Fruit fly (Drosophila melanogaster) whole organism, wandering third instar larva: ENCODE data around the gene Trm7-32.

Experiments used
- CG32264 ChIP-seq: fragments of 200-800 bp; sonication (Bioruptor generic); optimal IDR thresholded peaks from 2 replicates; lab custom pipeline; 2016; ENCODE audit warnings: missing biosample characterization, missing genetic modification characterization
- CG9705 ChIP-seq: fragments of 200-800 bp; sonication (Bioruptor generic); optimal IDR thresholded peaks from 2 replicates; lab custom pipeline; 2018; ENCODE audit warnings: missing biosample characterization, mild to moderate bottlenecking, missing genetic modification characterization
- CrebA ChIP-seq: fragments of 200-800 bp; sonication (Bioruptor generic); optimal IDR thresholded peaks from 2 replicates; lab custom pipeline; 2016; ENCODE audit warnings: missing biosample characterization, mild to moderate bottlenecking, missing genetic modification characterization, borderline replicate concordance
- Dfd ChIP-seq: fragments of >200 bp; optimal IDR thresholded peaks from 2 replicates; lab custom pipeline; 2017; ENCODE audit warnings: missing biosample characterization, missing genetic modification characterization
- Dif ChIP-seq: fragments of 200-275, 200-300 bp; sonication (Bioruptor generic); optimal IDR thresholded peaks from 2 replicates; lab custom pipeline; 2018; ENCODE audit warnings: missing biosample characterization, missing genetic modification characterization; ENCODE audit not compliant: partially characterized antibody
- GATAd ChIP-seq: sonication (Bioruptor generic); optimal IDR thresholded peaks from 2 replicates; lab custom pipeline; 2016; ENCODE audit warnings: missing biosample characterization, missing genetic modification characterization
- HLH106 ChIP-seq: fragments of 200-800 bp; optimal IDR thresholded peaks from 3 replicates; lab custom pipeline; 2019; ENCODE audit warnings: missing biosample characterization, mild to moderate bottlenecking, missing genetic modification characterization, moderate library complexity
- Hnf4 ChIP-seq: fragments of 200-800 bp; sonication (Bioruptor generic); optimal IDR thresholded peaks from 2 replicates; lab custom pipeline; 2016; ENCODE audit warnings: missing biosample characterization, mild to moderate bottlenecking, missing genetic modification characterization
- Hr78 ChIP-seq: fragments of >200 bp; optimal IDR thresholded peaks from 2 replicates; lab custom pipeline; 2017; ENCODE audit warnings: missing biosample characterization, missing genetic modification characterization
- Hr83 ChIP-seq: fragments of 200-300 bp; sonication (Bioruptor generic); optimal IDR thresholded peaks from 2 replicates; lab custom pipeline; 2016; ENCODE audit warnings: missing biosample characterization, mild to moderate bottlenecking, missing genetic modification characterization, moderate library complexity; ENCODE audit not compliant: poor library complexity, severe bottlenecking
- Jra ChIP-seq: sonication (Bioruptor generic); optimal IDR thresholded peaks from 2 replicates; lab custom pipeline; 2016; ENCODE audit warnings: missing biosample characterization, missing genetic modification characterization
- Mio ChIP-seq: sonication (Bioruptor generic); optimal IDR thresholded peaks from 2 replicates; lab custom pipeline; 2016; ENCODE audit warnings: missing biosample characterization, missing genetic modification characterization
- Myc ChIP-seq: fragments of >200 bp; optimal IDR thresholded peaks from 2 replicates; lab custom pipeline; 2017
- N ChIP-seq: fragments of >200 bp; optimal IDR thresholded peaks from 2 replicates; lab custom pipeline; 2018; ENCODE audit warnings: missing biosample characterization, missing external identifiers, missing genetic modification characterization
- OdsH ChIP-seq: fragments of 200-800 bp; sonication (Bioruptor generic); optimal IDR thresholded peaks from 2 replicates; lab custom pipeline; 2016; ENCODE audit warnings: missing biosample characterization, mild to moderate bottlenecking, missing genetic modification characterization
- Rel ChIP-seq, 2 experiments: fragments of 200-800 bp; sonication (Bioruptor generic) in 1 of 2; optimal IDR thresholded peaks; 2 replicates in 1 of 2; 3 replicates in 1 of 2; lab custom pipeline; 2016 to 2019; ENCODE audit warnings: mild to moderate bottlenecking in 2 of 2, missing biosample characterization in 2 of 2, missing genetic modification characterization in 2 of 2, moderate library complexity in 1 of 2
- Sp1 ChIP-seq: fragments of 200-800 bp; sonication (Bioruptor generic); optimal IDR thresholded peaks from 3 replicates; lab custom pipeline; 2019; ENCODE audit warnings: missing biosample characterization, mild to moderate bottlenecking, missing genetic modification characterization, moderate library complexity
- Vsx2 ChIP-seq: fragments of 200-300, 225-300 bp; sonication (Bioruptor generic); optimal IDR thresholded peaks from 2 replicates; lab custom pipeline; 2018; ENCODE audit warnings: missing biosample characterization, missing genetic modification characterization; ENCODE audit not compliant: partially characterized antibody
- br ChIP-seq: fragments of 200-800 bp; sonication (Bioruptor generic); optimal IDR thresholded peaks from 2 replicates; lab custom pipeline; 2016; ENCODE audit warnings: missing biosample characterization, missing genetic modification characterization
- brk ChIP-seq: fragments of 200-800 bp; sonication (Bioruptor generic); optimal IDR thresholded peaks from 2 replicates; lab custom pipeline; 2016; ENCODE audit warnings: missing biosample characterization, mild to moderate bottlenecking, missing genetic modification characterization
- dl ChIP-seq, 2 experiments: fragments of 175-275, 200-275 bp in 1 of 2; fragments of 200-275 bp in 1 of 2; sonication (Bioruptor generic); optimal IDR thresholded peaks; lab custom pipeline; 2018; ENCODE audit warnings: mild to moderate bottlenecking in 2 of 2, missing biosample characterization in 2 of 2, missing genetic modification characterization in 2 of 2, moderate library complexity in 2 of 2; ENCODE audit not compliant: partially characterized antibody in 2 of 2, insufficient read depth in 1 of 2
- dmrt93B ChIP-seq: fragments of 200-800 bp; sonication (Bioruptor generic); optimal IDR thresholded peaks from 2 replicates; lab custom pipeline; 2018; ENCODE audit warnings: missing biosample characterization, mild to moderate bottlenecking, missing genetic modification characterization
- dsf ChIP-seq: sonication (Bioruptor generic); optimal IDR thresholded peaks from 2 replicates; lab custom pipeline; 2016; ENCODE audit warnings: missing biosample characterization, missing genetic modification characterization, borderline replicate concordance
- ey ChIP-seq: fragments of 200-800 bp; sonication (Bioruptor generic); optimal IDR thresholded peaks from 2 replicates; lab custom pipeline; 2016; ENCODE audit warnings: missing biosample characterization, missing genetic modification characterization
- fru ChIP-seq: fragments of 200-800 bp; sonication (Bioruptor generic); optimal IDR thresholded peaks from 3 replicates; lab custom pipeline; 2016; ENCODE audit warnings: missing biosample characterization, mild to moderate bottlenecking, missing genetic modification characterization
- h ChIP-seq: fragments of 200-800 bp; sonication (Bioruptor generic); optimal IDR thresholded peaks from 3 replicates; lab custom pipeline; 2016; ENCODE audit warnings: missing biosample characterization, mild to moderate bottlenecking, missing genetic modification characterization
- jim ChIP-seq: fragments of 175-275, 200-325 bp; sonication (Bioruptor generic); optimal IDR thresholded peaks from 2 replicates; lab custom pipeline; 2016; ENCODE audit warnings: missing biosample characterization, mild to moderate bottlenecking, missing genetic modification characterization
- lola ChIP-seq: fragments of >200 bp; optimal IDR thresholded peaks from 2 replicates; lab custom pipeline; 2017; ENCODE audit warnings: missing biosample characterization, missing genetic modification characterization
- pan ChIP-seq: fragments of >200 bp; optimal IDR thresholded peaks from 2 replicates; lab custom pipeline; 2017
- psq ChIP-seq: fragments of 200-800 bp; sonication (Bioruptor generic); optimal IDR thresholded peaks from 3 replicates; lab custom pipeline; 2017; ENCODE audit warnings: missing biosample characterization, mild to moderate bottlenecking, missing genetic modification characterization, moderate library complexity
- rgr ChIP-seq: fragments of 200-800 bp; sonication (Bioruptor generic); optimal IDR thresholded peaks from 3 replicates; lab custom pipeline; 2016; ENCODE audit warnings: missing biosample characterization, mild to moderate bottlenecking, missing genetic modification characterization
- sage ChIP-seq: fragments of 200-800 bp; sonication (Bioruptor generic); optimal IDR thresholded peaks from 2 replicates; lab custom pipeline; 2016; ENCODE audit warnings: missing biosample characterization, mild to moderate bottlenecking, missing genetic modification characterization
- tai ChIP-seq: sonication (Bioruptor generic); optimal IDR thresholded peaks from 2 replicates; lab custom pipeline; 2016; ENCODE audit warnings: missing biosample characterization, missing genetic modification characterization
- usp ChIP-seq: fragments of >200 bp; optimal IDR thresholded peaks from 2 replicates; lab custom pipeline; 2017; ENCODE audit warnings: missing biosample characterization, missing genetic modification characterization

The Trm7-32 gene

DNA sequence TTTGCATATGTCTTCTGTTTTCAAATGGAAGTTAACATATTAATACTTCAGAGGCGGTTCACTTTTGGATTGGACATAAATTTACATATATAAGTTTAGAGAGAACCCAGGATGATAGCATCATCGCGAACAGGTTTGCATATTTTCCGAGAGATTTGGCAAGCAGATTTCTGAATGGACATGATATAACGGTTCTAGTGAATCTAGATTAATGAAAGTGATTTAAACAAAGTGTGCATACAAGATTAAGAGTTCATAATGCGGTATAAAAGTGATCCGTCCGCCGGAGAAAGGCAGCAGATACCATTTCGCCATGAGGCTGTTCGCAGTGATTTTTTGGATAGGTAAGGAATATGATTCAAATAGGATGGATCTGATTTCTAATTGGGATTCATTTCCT is 12.1 kb upstream of the Trm7-32 start, which contains the start of gene CG5225:
TSS of gene CG5225 (plus strand) at position 301 of the 400 bp plus-strand sequence.
- TF ChIP-seq sage (no peak), CG9705 (GFP tag; lab: Kevin White, UChicago) (no peak), Dfd (GFP tag; lab: Kevin White, UChicago) (no peak), pan (lab: Kevin White, UChicago) (no peak), OdsH (GFP tag; lab: Kevin White, UChicago) (no peak), Vsx2 (GFP tag; lab: Kevin White, UChicago) (no peak), Mio (GFP tag; lab: Kevin White, UChicago) (no peak), dsf (GFP tag; lab: Kevin White, UChicago) (no peak), Rel (GFP tag; optimal IDR thresholded peaks at IDR 0.05; lab: Kevin White, UChicago) (no peak), Rel (tag; optimal IDR thresholded peaks at IDR 0.05; lab: Kevin White, UChicago) (no peak), fru (no peak), CrebA (GFP tag; lab: Kevin White, UChicago) (no peak), dmrt93B (GFP tag; lab: Kevin White, UChicago) (no peak), tai (GFP tag; lab: Kevin White, UChicago) (no peak), rgr (GFP tag; lab: Kevin White, UChicago) (no peak), N (GFP tag; lab: Kevin White, UChicago) (no peak), lola (GFP tag; lab: Kevin White, UChicago) (no peak), jim (GFP tag; lab: Kevin White, UChicago) (no peak), ey (GFP tag; lab: Kevin White, UChicago) (no peak)

DNA sequence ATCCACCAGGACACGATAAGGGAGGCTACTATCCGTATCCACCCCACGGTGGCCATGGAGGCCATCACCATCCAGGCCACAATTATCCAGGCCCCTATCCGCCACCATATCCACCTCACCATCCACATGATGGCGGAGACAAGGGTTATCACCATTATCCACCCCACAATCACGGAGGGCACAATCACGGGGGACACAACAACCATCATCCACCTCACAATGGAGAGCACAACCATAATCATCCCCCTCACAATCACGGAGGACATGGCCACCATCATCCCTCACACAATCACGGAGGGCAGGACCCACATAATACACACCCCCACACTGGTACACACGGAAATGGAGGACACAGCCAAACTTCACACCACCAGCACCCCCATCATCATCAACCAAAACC is 10.7 kb upstream of the Trm7-32 start:
- no peak for TF ChIP-seq Hr83 (GFP tag; lab: Kevin White, UChicago)
- TF ChIP-seq dsf (GFP tag; lab: Kevin White, UChicago), result no peak
- no peak for TF ChIP-seq Myc (lab: Kevin White, UChicago)
- no peak for TF ChIP-seq GATAd (GFP tag; lab: Kevin White, UChicago)
- TF ChIP-seq CG32264 (GFP tag; lab: Kevin White, UChicago), result no peak
- no peak for TF ChIP-seq Sp1
- TF ChIP-seq CrebA (GFP tag; lab: Kevin White, UChicago), result no peak
- TF ChIP-seq dl (GFP tag; optimal IDR thresholded peaks at IDR 0.05; lab: Kevin White, UChicago; ENCODE audit: insufficient read depth in 1 of 2, partially characterized antibody in 2 of 2), result no peak
- TF ChIP-seq brk, result no peak
- no peak for TF ChIP-seq sage
- no peak for TF ChIP-seq N (GFP tag; lab: Kevin White, UChicago)
- TF ChIP-seq br (GFP tag; lab: Kevin White, UChicago), result no peak
- no peak for TF ChIP-seq ey (GFP tag; lab: Kevin White, UChicago)
- no peak for TF ChIP-seq Dfd (GFP tag; lab: Kevin White, UChicago)
- no peak for TF ChIP-seq CG9705 (GFP tag; lab: Kevin White, UChicago)
- no peak for TF ChIP-seq fru
- no peak for TF ChIP-seq Jra (GFP tag; lab: Kevin White, UChicago)
- TF ChIP-seq Hr78 (GFP tag; lab: Kevin White, UChicago), result no peak
- no peak for TF ChIP-seq Vsx2 (GFP tag; lab: Kevin White, UChicago)

DNA sequence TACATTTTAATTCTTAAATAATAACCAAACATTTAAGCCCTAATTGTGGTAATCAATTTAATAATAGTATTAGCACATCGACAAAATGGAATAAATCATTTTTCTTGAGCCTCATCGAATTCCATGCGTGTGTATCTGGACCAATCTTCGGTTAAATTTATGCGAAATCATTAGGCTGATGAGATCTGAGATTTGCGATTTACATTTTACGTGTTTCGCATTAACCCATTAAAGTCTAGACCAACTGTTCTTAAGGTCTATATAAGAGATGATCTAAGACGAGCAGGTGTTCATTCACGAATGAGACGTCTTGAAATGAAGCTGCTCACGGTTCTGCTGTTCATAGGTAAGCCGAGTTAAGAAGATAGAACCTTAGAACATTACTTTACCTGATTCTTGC is 9.0 kb upstream of the Trm7-32 start, which contains the start of gene CG31268:
TSS of gene CG31268 (plus strand) at position 301 of the 400 bp plus-strand sequence.
- TF ChIP-seq CG32264 (GFP tag; lab: Kevin White, UChicago) (no peak), pan (lab: Kevin White, UChicago) (no peak), dsf (GFP tag; lab: Kevin White, UChicago) (no peak), Vsx2 (GFP tag; lab: Kevin White, UChicago) (no peak), Sp1 (no peak), HLH106 (tag; lab: Kevin White, UChicago) (no peak), usp (GFP tag; lab: Kevin White, UChicago) (no peak), h (GFP tag; lab: Kevin White, UChicago) (no peak), sage (no peak), Hr83 (GFP tag; lab: Kevin White, UChicago) (no peak), tai (GFP tag; lab: Kevin White, UChicago) (no peak), ey (GFP tag; lab: Kevin White, UChicago) (no peak)

DNA sequence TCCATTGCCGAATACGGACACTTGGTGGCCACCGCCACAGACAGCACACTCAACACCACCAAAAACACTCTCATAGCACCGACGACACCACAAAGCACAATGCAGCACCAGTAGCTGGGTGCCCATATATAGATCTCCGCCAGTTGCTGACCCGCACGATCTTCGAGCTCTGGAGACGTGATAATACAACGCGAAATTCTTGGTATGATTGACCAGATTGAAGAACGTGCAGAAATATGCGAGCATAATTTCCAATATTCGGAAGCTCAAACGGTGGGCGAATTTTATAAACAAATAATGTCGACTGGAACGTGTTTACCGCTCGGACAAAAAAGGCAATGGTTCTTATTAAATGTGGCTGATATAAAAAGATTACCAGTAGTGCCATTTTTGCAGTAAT is 4.5 kb upstream of the Trm7-32 start, which contains the start of gene CG4009:
TSS of gene CG4009 (minus strand) at position 101 of the 400 bp plus-strand sequence.
- TF ChIP-seq jim (GFP tag; lab: Kevin White, UChicago), result no peak
- TF ChIP-seq tai (GFP tag; lab: Kevin White, UChicago), result no peak
- no peak for TF ChIP-seq Rel (GFP tag; optimal IDR thresholded peaks at IDR 0.05; lab: Kevin White, UChicago)
- no peak for TF ChIP-seq Rel (tag; optimal IDR thresholded peaks at IDR 0.05; lab: Kevin White, UChicago)
- no peak for TF ChIP-seq rgr (GFP tag; lab: Kevin White, UChicago)
- no peak for TF ChIP-seq Mio (GFP tag; lab: Kevin White, UChicago)
- no peak for TF ChIP-seq Vsx2 (GFP tag; lab: Kevin White, UChicago)
- no peak for TF ChIP-seq Hnf4
- TF ChIP-seq CG32264 (GFP tag; lab: Kevin White, UChicago), result no peak
- TF ChIP-seq dmrt93B (GFP tag; lab: Kevin White, UChicago), result no peak
- no peak for TF ChIP-seq lola (GFP tag; lab: Kevin White, UChicago)
- no peak for TF ChIP-seq CrebA (GFP tag; lab: Kevin White, UChicago)
- no peak for TF ChIP-seq Myc (lab: Kevin White, UChicago)
- no peak for TF ChIP-seq HLH106 (tag; lab: Kevin White, UChicago)
- no peak for TF ChIP-seq h (GFP tag; lab: Kevin White, UChicago)
- no peak for TF ChIP-seq psq (GFP tag; lab: Kevin White, UChicago)
- no peak for TF ChIP-seq Dif
- TF ChIP-seq Hr78 (GFP tag; lab: Kevin White, UChicago), result no peak
- TF ChIP-seq Sp1, result no peak
- no peak for TF ChIP-seq GATAd (GFP tag; lab: Kevin White, UChicago)
- TF ChIP-seq br (GFP tag; lab: Kevin White, UChicago), result no peak
